Fruit fly (Drosophila melanogaster): Measurements from ENCODE around the gene Meltrin.
A peak's percentile ranks its signal among the peaks of the same experiment; 100 is the strongest.

Meltrin gene

DNA sequence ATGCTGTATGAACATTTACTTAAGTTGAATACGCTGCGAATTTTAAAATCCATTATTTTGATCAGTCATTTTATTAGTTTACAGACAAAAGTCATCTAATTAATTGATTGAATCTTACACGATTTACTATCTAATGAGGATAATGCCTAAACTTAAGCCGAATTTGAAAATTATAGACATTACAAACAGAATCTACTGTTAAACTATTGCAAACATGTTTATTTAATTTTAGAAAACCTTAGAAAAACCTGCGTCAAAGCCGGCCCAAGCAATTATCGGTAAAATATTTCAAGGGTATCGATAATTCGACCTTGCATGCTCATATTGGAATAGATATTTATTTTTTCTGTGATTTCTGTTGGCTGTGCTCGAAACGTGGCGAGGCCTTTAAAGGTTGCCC is 23.8 kb upstream of the Meltrin start:
- no peak for TF ChIP-seq pan (optimal IDR thresholded peaks at IDR 0.05)
- no peak for TF ChIP-seq Dif (GFP tag; optimal IDR thresholded peaks at IDR 0.05; ENCODE audit: partially characterized antibody)
- TF ChIP-seq brk (GFP tag; optimal IDR thresholded peaks at IDR 0.05), result no peak
- TF ChIP-seq dl (GFP tag; optimal IDR thresholded peaks at IDR 0.05; ENCODE audit: insufficient read depth in 1 of 2, partially characterized antibody in 2 of 2), result no peak
- no peak for TF ChIP-seq Abd-B (GFP tag; optimal IDR thresholded peaks at IDR 0.05)
- TF ChIP-seq GATAd (GFP tag; optimal IDR thresholded peaks at IDR 0.05), result no peak
- no peak for TF ChIP-seq Myc (optimal IDR thresholded peaks at IDR 0.05)
- TF ChIP-seq Hr78 (GFP tag; optimal IDR thresholded peaks at IDR 0.05), result no peak
- TF ChIP-seq lola (GFP tag; optimal IDR thresholded peaks at IDR 0.05), result no peak
- TF ChIP-seq Vsx2 (GFP tag; optimal IDR thresholded peaks at IDR 0.05; ENCODE audit: partially characterized antibody), result no peak
- TF ChIP-seq ey (GFP tag; optimal IDR thresholded peaks at IDR 0.05), result no peak
- TF ChIP-seq br (GFP tag; optimal IDR thresholded peaks at IDR 0.05), result no peak
- TF ChIP-seq Jra (GFP tag; optimal IDR thresholded peaks at IDR 0.05), result no peak
- no peak for TF ChIP-seq OdsH (GFP tag; optimal IDR thresholded peaks at IDR 0.05)
- TF ChIP-seq h (GFP tag; optimal IDR thresholded peaks at IDR 0.05), result no peak
- TF ChIP-seq fru (GFP tag; optimal IDR thresholded peaks at IDR 0.05), result no peak
- TF ChIP-seq Hr83 (GFP tag; optimal IDR thresholded peaks at IDR 0.05; ENCODE audit: poor library complexity, severe bottlenecking), result no peak
- TF ChIP-seq sv (GFP tag; optimal IDR thresholded peaks at IDR 0.05), result no peak
- TF ChIP-seq CrebA (GFP tag; optimal IDR thresholded peaks at IDR 0.05; ENCODE audit: borderline replicate concordance), result no peak

DNA sequence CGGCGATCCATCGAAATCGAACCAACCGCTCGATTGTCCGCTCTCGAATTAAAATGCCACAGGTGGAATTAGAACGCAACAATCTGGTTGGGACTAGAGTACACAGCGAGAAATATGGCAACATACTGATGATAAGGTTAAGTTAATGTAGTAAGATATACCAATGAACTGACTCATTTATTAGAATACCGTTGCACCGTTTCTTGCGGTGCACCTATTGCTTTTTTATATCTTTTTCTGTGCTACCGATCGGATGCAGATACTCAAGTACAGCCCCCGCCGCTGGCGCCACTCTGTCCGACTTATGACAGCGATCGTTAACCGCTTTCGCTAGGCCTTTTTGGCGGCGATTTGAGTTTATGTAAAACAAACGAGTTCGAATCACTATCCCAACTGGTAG is 23.0 kb upstream of the Meltrin start:
- TF ChIP-seq sv (GFP tag; optimal IDR thresholded peaks at IDR 0.05) (peak; percentile 6), h (GFP tag; optimal IDR thresholded peaks at IDR 0.05) (peak; percentile 23), jim (GFP tag; optimal IDR thresholded peaks at IDR 0.05) (no peak), ey (GFP tag; optimal IDR thresholded peaks at IDR 0.05) (peak; percentile 8)

DNA sequence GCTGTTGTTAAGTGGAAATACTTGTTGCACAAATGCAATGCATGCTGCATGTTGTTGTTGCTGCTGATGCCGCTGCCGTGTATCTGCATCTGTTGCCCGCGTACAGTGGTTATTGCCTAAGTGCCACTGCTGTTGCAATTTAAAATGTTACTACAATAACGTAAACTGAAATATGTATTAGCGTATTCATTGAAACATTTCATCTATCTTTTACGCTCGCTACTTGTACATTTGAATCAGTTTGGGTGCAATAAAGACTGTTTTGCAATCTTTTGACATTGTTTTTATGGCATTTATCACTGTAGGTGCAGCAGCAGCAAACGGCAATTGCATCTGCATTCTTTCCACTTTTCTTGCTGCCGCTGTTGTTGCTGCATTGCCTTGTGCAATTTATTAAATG is 22.3 kb upstream of the Meltrin start:
- TF ChIP-seq Dfd (GFP tag; optimal IDR thresholded peaks at IDR 0.05) (no peak), sv (GFP tag; optimal IDR thresholded peaks at IDR 0.05) (no peak), dmrt93B (GFP tag; optimal IDR thresholded peaks at IDR 0.05) (no peak), Abd-B (GFP tag; optimal IDR thresholded peaks at IDR 0.05) (no peak), dl (GFP tag; optimal IDR thresholded peaks at IDR 0.05; ENCODE audit: insufficient read depth in 1 of 2, partially characterized antibody in 2 of 2) (no peak), Dif (GFP tag; optimal IDR thresholded peaks at IDR 0.05; ENCODE audit: partially characterized antibody) (no peak), foxo (GFP tag; optimal IDR thresholded peaks at IDR 0.05) (no peak), Mio (GFP tag; optimal IDR thresholded peaks at IDR 0.05) (no peak), psq (GFP tag; optimal IDR thresholded peaks at IDR 0.05) (no peak), OdsH (GFP tag; optimal IDR thresholded peaks at IDR 0.05) (no peak)

DNA sequence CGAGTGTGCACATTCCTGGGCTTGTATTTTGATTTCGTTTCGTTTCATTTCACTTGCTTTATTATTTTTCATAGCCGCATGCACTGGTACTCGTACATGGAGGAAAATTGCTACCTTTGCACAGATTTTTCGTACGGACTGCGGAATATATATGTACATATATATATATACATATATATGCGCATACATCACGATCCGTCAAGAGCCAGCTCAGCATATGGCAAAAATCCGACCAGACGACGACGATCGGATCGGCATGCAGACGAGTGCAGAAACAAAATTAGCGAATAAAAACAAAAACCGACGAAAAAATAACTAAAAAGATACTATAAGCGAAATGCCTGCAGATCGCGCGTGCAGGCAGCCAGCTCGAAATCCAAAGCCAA is 20.6 kb upstream of the Meltrin start:
- TF ChIP-seq Rel (GFP tag; optimal IDR thresholded peaks at IDR 0.05) (no peak), Rel (tag; optimal IDR thresholded peaks at IDR 0.05) (no peak), lola (GFP tag; optimal IDR thresholded peaks at IDR 0.05) (no peak), Mio (GFP tag; optimal IDR thresholded peaks at IDR 0.05) (no peak), Hnf4 (GFP tag; optimal IDR thresholded peaks at IDR 0.05) (no peak), Myc (optimal IDR thresholded peaks at IDR 0.05) (no peak), dmrt93B (GFP tag; optimal IDR thresholded peaks at IDR 0.05) (no peak), Vsx2 (GFP tag; optimal IDR thresholded peaks at IDR 0.05; ENCODE audit: partially characterized antibody) (no peak), ey (GFP tag; optimal IDR thresholded peaks at IDR 0.05) (no peak), Hr83 (GFP tag; optimal IDR thresholded peaks at IDR 0.05; ENCODE audit: poor library complexity, severe bottlenecking) (no peak)

DNA sequence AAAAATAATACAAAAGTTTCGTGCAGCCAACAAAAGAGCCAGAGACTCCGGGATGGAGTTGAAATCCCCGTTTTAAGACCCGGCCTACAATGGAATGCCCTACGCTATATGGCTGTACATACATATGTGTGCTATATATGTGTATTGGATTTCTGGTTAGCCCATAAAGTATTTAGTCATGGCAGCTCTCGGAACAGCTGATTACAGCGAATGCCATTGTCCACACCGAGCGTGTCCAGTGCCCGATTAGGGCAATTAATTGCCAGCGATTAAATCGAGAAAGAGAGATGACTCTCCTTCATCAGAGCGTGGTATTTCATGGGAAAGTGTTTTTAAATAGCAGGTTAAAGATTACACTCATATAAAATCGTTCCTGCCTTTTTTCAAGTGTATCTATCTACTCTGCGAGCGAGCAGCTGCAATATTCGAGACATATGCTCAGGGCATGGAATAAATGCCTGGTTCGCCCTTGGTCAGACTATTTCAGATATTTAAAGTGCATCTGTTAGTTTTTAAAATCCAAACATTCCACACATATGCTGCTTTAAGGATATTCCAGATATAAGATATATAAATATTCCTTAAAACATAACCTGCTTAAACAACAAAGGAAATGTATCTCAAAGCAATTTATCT is 20.1 kb upstream of the Meltrin start:
- TF ChIP-seq h (GFP tag; optimal IDR thresholded peaks at IDR 0.05) (peak; percentile 16), HLH106 (tag; optimal IDR thresholded peaks at IDR 0.05) (peak; percentile 9), tai (GFP tag; optimal IDR thresholded peaks at IDR 0.05) (no peak), ey (GFP tag; optimal IDR thresholded peaks at IDR 0.05) (peak; percentile 0), Rel (GFP tag; optimal IDR thresholded peaks at IDR 0.05) (no peak), Rel (tag; optimal IDR thresholded peaks at IDR 0.05) (peak; percentile 79), GATAd (GFP tag; optimal IDR thresholded peaks at IDR 0.05) (no peak), psq (GFP tag; optimal IDR thresholded peaks at IDR 0.05) (no peak)
